Worm (Caenorhabditis elegans): ENCODE data around the gene W06F12.2.
"Not testable (repeated sequence)": the region's sequence is repeated elsewhere in the genome, so short reads cannot be mapped to it uniquely, and the experiment has no call there.

The W06F12.2 gene

DNA sequence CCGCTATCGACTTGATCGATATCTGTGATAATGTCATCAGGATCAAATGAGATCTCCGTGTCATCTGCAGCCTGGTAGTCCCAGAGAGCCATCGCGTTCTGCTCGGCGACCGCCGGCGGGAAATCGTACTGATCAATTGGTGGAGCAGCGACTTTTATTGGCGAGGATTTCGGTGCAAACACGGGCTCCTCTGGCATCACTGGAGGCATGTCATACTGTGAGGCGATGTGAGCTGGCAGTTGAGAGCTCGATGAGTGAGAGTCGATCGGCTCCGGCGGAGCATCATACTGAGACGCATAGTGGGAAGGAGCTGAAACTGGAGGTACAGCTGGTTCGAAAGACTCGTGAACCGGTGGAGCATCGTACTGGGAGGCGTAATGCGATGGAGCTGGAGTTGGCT is 28.2 kb upstream of the W06F12.2 start:
- TF ChIP-seq hmg-4 (GFP tag; optimal IDR thresholded peaks at IDR 0.05), result no peak
- TF ChIP-seq tra-4 (tag; optimal IDR thresholded peaks at IDR 0.05), result no peak
- no peak for TF ChIP-seq pes-1 (GFP tag; IDR thresholded peaks at IDR 0.05)
- no peak for TF ChIP-seq F13C5.2 (tag; optimal IDR thresholded peaks at IDR 0.05)
- TF ChIP-seq tbx-11 (GFP tag; IDR thresholded peaks at IDR 0.05), result no peak
- TF ChIP-seq ama-1 (optimal IDR thresholded peaks at IDR 0.05), result no peak
- no peak for TF ChIP-seq flt-1 (GFP tag; IDR thresholded peaks at IDR 0.05)
- no peak for TF ChIP-seq ceh-13 (GFP tag; optimal IDR thresholded peaks at IDR 0.05)
- TF ChIP-seq hmbx-1 (tag; optimal IDR thresholded peaks at IDR 0.05), result no peak
- no peak for TF ChIP-seq aly-1 (tag; optimal IDR thresholded peaks at IDR 0.05)
- no peak for TF ChIP-seq tbx-37 (GFP tag; conservative IDR thresholded peaks at IDR 0.05)

- TF ChIP-seq ceh-36 (tag; optimal IDR thresholded peaks at IDR 0.05) (no peak), ama-1 (optimal IDR thresholded peaks at IDR 0.05) (no peak), hmg-4 (GFP tag; optimal IDR thresholded peaks at IDR 0.05) (no peak), tbx-37 (GFP tag; conservative IDR thresholded peaks at IDR 0.05) (no peak), flt-1 (GFP tag; IDR thresholded peaks at IDR 0.05) (no peak), aly-1 (tag; optimal IDR thresholded peaks at IDR 0.05) (no peak), ceh-13 (GFP tag; optimal IDR thresholded peaks at IDR 0.05) (no peak), F13C5.2 (tag; optimal IDR thresholded peaks at IDR 0.05) (no peak), tra-4 (tag; optimal IDR thresholded peaks at IDR 0.05) (no peak), B0310.2 (tag; optimal IDR thresholded peaks at IDR 0.05) (no peak), pes-1 (GFP tag; IDR thresholded peaks at IDR 0.05) (no peak), tbx-11 (GFP tag; IDR thresholded peaks at IDR 0.05) (no peak), scrt-1 (GFP tag; IDR thresholded peaks at IDR 0.05) (no peak), hnd-1 (tag; optimal IDR thresholded peaks at IDR 0.05) (no peak), hmbx-1 (tag; optimal IDR thresholded peaks at IDR 0.05) (no peak), sea-1 (GFP tag; conservative IDR thresholded peaks at IDR 0.05) (no peak), ets-7 (tag; optimal IDR thresholded peaks at IDR 0.05) (no peak)
Measured at ce11 chrIII:13755689-13756088, 24.2 kb upstream of the W06F12.2 start, which contains the start of gene toca-2. Gene toca-2 (plus strand): TSS chrIII:13755896.

- not testable (repeated sequence) for TF ChIP-seq sea-1 (GFP tag; conservative IDR thresholded peaks at IDR 0.05); ets-7 (tag; optimal IDR thresholded peaks at IDR 0.05); tra-4 (tag; optimal IDR thresholded peaks at IDR 0.05)
Measured at ce11 chrIII:13751144-13751543, 19.7 kb upstream of the W06F12.2 start, which contains the start of gene mlc-7. Gene mlc-7 (plus strand): TSS chrIII:13751444.

ce11 chrIII:13748312-13748711 is 16.8 kb upstream of the W06F12.2 start, which contains the start of gene K08E3.2:
Gene K08E3.2 (minus strand): TSS chrIII:13748686.
- no peak for TF ChIP-seq F13C5.2 (tag; optimal IDR thresholded peaks at IDR 0.05)
- no peak for TF ChIP-seq pes-1 (GFP tag; IDR thresholded peaks at IDR 0.05)
- no peak for TF ChIP-seq ets-7 (tag; optimal IDR thresholded peaks at IDR 0.05)
- TF ChIP-seq aly-1 (tag; optimal IDR thresholded peaks at IDR 0.05), result no peak
- no peak for TF ChIP-seq tbx-11 (GFP tag; IDR thresholded peaks at IDR 0.05)
- TF ChIP-seq ama-1 (optimal IDR thresholded peaks at IDR 0.05), result no peak
- no peak for TF ChIP-seq hnd-1 (tag; optimal IDR thresholded peaks at IDR 0.05)
- no peak for TF ChIP-seq hmbx-1 (tag; optimal IDR thresholded peaks at IDR 0.05)
- no peak for TF ChIP-seq B0310.2 (tag; optimal IDR thresholded peaks at IDR 0.05)
- TF ChIP-seq tbx-37 (GFP tag; conservative IDR thresholded peaks at IDR 0.05), result no peak
- no peak for TF ChIP-seq tra-4 (tag; optimal IDR thresholded peaks at IDR 0.05)

DNA sequence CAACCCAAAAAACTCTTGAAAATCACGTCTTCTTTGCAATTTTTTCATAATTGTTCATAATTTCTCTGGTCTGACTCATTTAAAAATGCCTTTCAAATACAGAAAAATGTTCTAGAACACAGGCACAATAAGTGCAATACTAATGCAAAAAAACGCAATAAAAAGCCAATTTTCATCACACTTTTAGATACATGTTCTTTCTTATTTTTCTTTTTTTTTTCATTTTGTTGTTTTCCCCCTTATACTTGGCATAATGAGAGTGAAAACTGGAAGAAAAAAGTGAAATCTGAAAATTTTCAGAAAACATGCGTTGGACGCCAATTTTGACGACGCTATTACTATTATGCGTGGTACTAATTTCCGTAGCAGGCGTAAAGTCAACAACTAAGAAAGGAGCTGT is 12.4 kb upstream of the W06F12.2 start, which contains the start of gene tyr-2:
tyr-2 (plus strand) TSS at position 301 of the 400 bp plus-strand sequence.
- no peak for TF ChIP-seq tbx-11 (GFP tag; IDR thresholded peaks at IDR 0.05)
- TF ChIP-seq ceh-36 (tag; optimal IDR thresholded peaks at IDR 0.05), result no peak
- TF ChIP-seq ceh-13 (GFP tag; optimal IDR thresholded peaks at IDR 0.05), result no peak
- TF ChIP-seq pes-1 (GFP tag; IDR thresholded peaks at IDR 0.05), result no peak
- no peak for TF ChIP-seq hmg-4 (GFP tag; optimal IDR thresholded peaks at IDR 0.05)
- TF ChIP-seq tbx-37 (GFP tag; conservative IDR thresholded peaks at IDR 0.05), result no peak
- no peak for TF ChIP-seq flt-1 (GFP tag; IDR thresholded peaks at IDR 0.05)

DNA sequence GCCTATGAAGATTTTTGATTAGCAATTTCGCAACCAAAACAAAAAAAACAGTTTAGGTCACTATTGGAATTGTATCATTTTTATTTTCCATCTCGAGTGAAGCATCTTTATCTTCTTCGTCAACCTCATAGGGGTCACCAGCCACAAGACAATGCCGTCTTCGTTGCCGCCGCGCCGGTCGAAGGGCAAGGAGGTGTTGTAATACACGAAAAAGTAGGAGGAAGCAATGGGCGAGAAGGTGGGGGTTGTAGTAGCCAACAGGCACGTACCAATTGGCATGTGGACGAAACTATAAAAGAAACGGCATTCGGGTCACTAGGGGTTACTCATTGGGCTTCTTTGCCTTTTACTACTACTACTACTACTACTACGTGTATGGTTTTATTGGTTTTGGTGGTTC is 10.5 kb upstream of the W06F12.2 start:
- no peak for TF ChIP-seq hnd-1 (tag; optimal IDR thresholded peaks at IDR 0.05)
- TF ChIP-seq aly-1 (tag; optimal IDR thresholded peaks at IDR 0.05), result no peak
- TF ChIP-seq ama-1 (optimal IDR thresholded peaks at IDR 0.05), result no peak
- TF ChIP-seq pes-1 (GFP tag; IDR thresholded peaks at IDR 0.05), result no peak
- TF ChIP-seq hmbx-1 (tag; optimal IDR thresholded peaks at IDR 0.05), result no peak
- TF ChIP-seq F13C5.2 (tag; optimal IDR thresholded peaks at IDR 0.05), result no peak
- no peak for TF ChIP-seq scrt-1 (GFP tag; IDR thresholded peaks at IDR 0.05)
- no peak for TF ChIP-seq ceh-36 (tag; optimal IDR thresholded peaks at IDR 0.05)
- TF ChIP-seq ets-7 (tag; optimal IDR thresholded peaks at IDR 0.05), result no peak
- TF ChIP-seq tra-4 (tag; optimal IDR thresholded peaks at IDR 0.05), result no peak
- no peak for TF ChIP-seq flt-1 (GFP tag; IDR thresholded peaks at IDR 0.05)
- no peak for TF ChIP-seq tbx-37 (GFP tag; conservative IDR thresholded peaks at IDR 0.05)
- TF ChIP-seq sea-1 (GFP tag; conservative IDR thresholded peaks at IDR 0.05), result no peak
- TF ChIP-seq hmg-4 (GFP tag; optimal IDR thresholded peaks at IDR 0.05), result no peak
- no peak for TF ChIP-seq ceh-13 (GFP tag; optimal IDR thresholded peaks at IDR 0.05)
- no peak for TF ChIP-seq tbx-11 (GFP tag; IDR thresholded peaks at IDR 0.05)
- TF ChIP-seq B0310.2 (tag; optimal IDR thresholded peaks at IDR 0.05), result no peak

- TF ChIP-seq scrt-1 (GFP tag; IDR thresholded peaks at IDR 0.05) (no peak), hmg-4 (GFP tag; optimal IDR thresholded peaks at IDR 0.05) (no peak), flt-1 (GFP tag; IDR thresholded peaks at IDR 0.05) (no peak), B0310.2 (tag; optimal IDR thresholded peaks at IDR 0.05) (no peak), tra-4 (tag; optimal IDR thresholded peaks at IDR 0.05) (no peak), hmbx-1 (tag; optimal IDR thresholded peaks at IDR 0.05) (no peak), sea-1 (GFP tag; conservative IDR thresholded peaks at IDR 0.05) (no peak), ets-7 (tag; optimal IDR thresholded peaks at IDR 0.05) (no peak), pes-1 (GFP tag; IDR thresholded peaks at IDR 0.05) (no peak), tbx-11 (GFP tag; IDR thresholded peaks at IDR 0.05) (no peak), tbx-37 (GFP tag; conservative IDR thresholded peaks at IDR 0.05) (no peak), ceh-13 (GFP tag; optimal IDR thresholded peaks at IDR 0.05) (no peak), ama-1 (optimal IDR thresholded peaks at IDR 0.05) (no peak), aly-1 (tag; optimal IDR thresholded peaks at IDR 0.05) (no peak)
Measured at ce11 chrIII:13741410-13741809, 9.9 kb upstream of the W06F12.2 start.

Measured in whole organism, early embryonic.